Fruit fly (Drosophila melanogaster): ENCODE data around the gene CG17129.

The CG17129 gene

dm6 chr3L:721026-721425 lies 40.9 kb upstream of the CG17129 start (continued):
- no peak for TF ChIP-seq mirr (GFP tag; optimal IDR thresholded peaks at IDR 0.05)
- TF ChIP-seq bigmax (GFP tag; optimal IDR thresholded peaks at IDR 0.05), result no peak
- TF ChIP-seq sim (GFP tag; IDR thresholded peaks at IDR 0.05), result no peak
- no peak for TF ChIP-seq Ravus (GFP tag; IDR thresholded peaks at IDR 0.05)
- TF ChIP-seq CG10979 (tag; optimal IDR thresholded peaks at IDR 0.05), result peak; percentile 61
- TF ChIP-seq dimm (GFP tag; IDR thresholded peaks at IDR 0.05), result no peak
- no peak for TF ChIP-seq CG17612 (GFP tag; IDR thresholded peaks at IDR 0.05)
- peak; percentile 46 for TF ChIP-seq crc (GFP tag; optimal IDR thresholded peaks at IDR 0.05)
- no peak for TF ChIP-seq Dip3 (GFP tag; optimal IDR thresholded peaks at IDR 0.05)
- TF ChIP-seq sob (GFP tag; IDR thresholded peaks at IDR 0.05), result no peak
- TF ChIP-seq Atf3 (GFP tag; optimal IDR thresholded peaks at IDR 0.05), result no peak
- no peak for TF ChIP-seq hbn (GFP tag; IDR thresholded peaks at IDR 0.05; ENCODE audit: partially characterized antibody)
- TF ChIP-seq Dip2 (GFP tag; IDR thresholded peaks at IDR 0.05), result no peak
- TF ChIP-seq tap (tag; optimal IDR thresholded peaks at IDR 0.05), result no peak
- TF ChIP-seq kay (GFP tag; optimal IDR thresholded peaks at IDR 0.05), result no peak
- no peak for TF ChIP-seq Lim3 (GFP tag; IDR thresholded peaks at IDR 0.05)
- TF ChIP-seq CG15514 (GFP tag; optimal IDR thresholded peaks at IDR 0.05), result no peak
- no peak for TF ChIP-seq CG1233 (GFP tag; optimal IDR thresholded peaks at IDR 0.05)
- no peak for TF ChIP-seq CG11398 (GFP tag; optimal IDR thresholded peaks at IDR 0.05)
- no peak for TF ChIP-seq CG8478 (optimal IDR thresholded peaks at IDR 0.05)
- TF ChIP-seq MBD-R2 (GFP tag; IDR thresholded peaks at IDR 0.05), result no peak
- TF ChIP-seq HLH54F (GFP tag; optimal IDR thresholded peaks at IDR 0.05), result no peak
- TF ChIP-seq zen2 (GFP tag; IDR thresholded peaks at IDR 0.05; ENCODE audit: partially characterized antibody), result no peak
- no peak for TF ChIP-seq CG7928 (GFP tag; optimal IDR thresholded peaks at IDR 0.05)
- TF ChIP-seq gsb (GFP tag; IDR thresholded peaks at IDR 0.05), result no peak
- TF ChIP-seq CG11695 (GFP tag; IDR thresholded peaks at IDR 0.05), result no peak
- TF ChIP-seq tio (GFP tag; optimal IDR thresholded peaks at IDR 0.05), result no peak
- no peak for TF ChIP-seq Hr78 (GFP tag; optimal IDR thresholded peaks at IDR 0.05)
- TF ChIP-seq croc (GFP tag; conservative IDR thresholded peaks at IDR 0.05), result peak; percentile 35; the same call in 1 of the 3 replicates
- TF ChIP-seq lmd (GFP tag; IDR thresholded peaks at IDR 0.05), result no peak; the same call in 1 of the 2 replicates
- no peak for TF ChIP-seq CG30020 (tag; optimal IDR thresholded peaks at IDR 0.05)
- TF ChIP-seq CG16815 (GFP tag; optimal IDR thresholded peaks at IDR 0.05), result no peak
- TF ChIP-seq pzg (GFP tag; optimal IDR thresholded peaks at IDR 0.05), result no peak
- TF ChIP-seq dan (GFP tag; IDR thresholded peaks at IDR 0.05), result no peak
- TF ChIP-seq NC2β (GFP tag; optimal IDR thresholded peaks at IDR 0.05), result no peak
- peak; percentile 5 for TF ChIP-seq D19A (tag; optimal IDR thresholded peaks at IDR 0.05)
- TF ChIP-seq CG14050 (GFP tag; IDR thresholded peaks at IDR 0.05), result no peak
- TF ChIP-seq Bgb (GFP tag; IDR thresholded peaks at IDR 0.05; ENCODE audit: partially characterized antibody), result no peak
- no peak for TF ChIP-seq CG11560 (tag; IDR thresholded peaks at IDR 0.05)
- no peak for TF ChIP-seq Taf1 (GFP tag; IDR thresholded peaks at IDR 0.05)
- no peak for TF ChIP-seq so (GFP tag; IDR thresholded peaks at IDR 0.05)
- no peak for TF ChIP-seq gt (GFP tag; IDR thresholded peaks at IDR 0.05)
- TF ChIP-seq caup (GFP tag; optimal IDR thresholded peaks at IDR 0.05; ENCODE audit: severe bottlenecking), result no peak
- TF ChIP-seq fd102C (GFP tag; optimal IDR thresholded peaks at IDR 0.05), result no peak
- TF ChIP-seq HLH3B (GFP tag; IDR thresholded peaks at IDR 0.05), result no peak
- no peak for TF ChIP-seq CG17359 (tag; optimal IDR thresholded peaks at IDR 0.05)
- peak; percentile 45 for TF ChIP-seq Camta (GFP tag; optimal IDR thresholded peaks at IDR 0.05)
- TF ChIP-seq CG4404 (GFP tag; IDR thresholded peaks at IDR 0.05), result no peak
- no peak for TF ChIP-seq sd (tag; optimal IDR thresholded peaks at IDR 0.05)
- TF ChIP-seq Hr51 (GFP tag; optimal IDR thresholded peaks at IDR 0.05), result no peak
- TF ChIP-seq pita (GFP tag; optimal IDR thresholded peaks at IDR 0.05), result no peak
- TF ChIP-seq ap (GFP tag; IDR thresholded peaks at IDR 0.05), result no peak
